Worm (Caenorhabditis elegans) whole organism, early embryonic: ENCODE results near the gene mltn-1.

Experiments used
- B0310.2 ChIP-seq: sonication (generic microtip); optimal IDR thresholded peaks from 2 replicates; lab custom pipeline; 2016; ENCODE audit warnings: mild to moderate bottlenecking, missing genetic modification characterization, missing compliant biosample characterization
- F13C5.2 ChIP-seq: sonication (generic microtip); optimal IDR thresholded peaks from 2 replicates; lab custom pipeline; 2017; ENCODE audit warnings: mild to moderate bottlenecking, missing genetic modification characterization, inconsistent platforms, missing compliant biosample characterization
- aly-1 ChIP-seq: sonication (generic microtip); optimal IDR thresholded peaks from 2 replicates; lab custom pipeline; 2016; ENCODE audit warnings: missing genetic modification characterization, missing compliant biosample characterization
- ama-1 ChIP-seq: fragments of 150-350 bp; optimal IDR thresholded peaks from 2 replicates; lab custom pipeline; 2014
- ceh-13 ChIP-seq: fragments of 200-800 bp; sonication (Bioruptor generic); optimal IDR thresholded peaks from 2 replicates; lab custom pipeline; 2018; ENCODE audit warnings: mild to moderate bottlenecking, missing genetic modification characterization, missing compliant biosample characterization
- ceh-36 ChIP-seq: sonication (generic microtip); optimal IDR thresholded peaks from 2 replicates; lab custom pipeline; 2016; ENCODE audit warnings: missing genetic modification characterization, inconsistent platforms, missing compliant biosample characterization
- ets-7 ChIP-seq: sonication (generic microtip); optimal IDR thresholded peaks from 2 replicates; lab custom pipeline; 2016; ENCODE audit warnings: missing genotype, missing genetic modification characterization, missing compliant biosample characterization
- flt-1 ChIP-seq: fragments of 200-800 bp; sonication (Bioruptor generic); IDR thresholded peaks from 2 replicates; pipeline ENCODE4 v1.3.6; 2022; ENCODE audit warnings: missing genetic modification characterization, missing compliant biosample characterization
- hmbx-1 ChIP-seq: sonication (generic microtip); optimal IDR thresholded peaks from 2 replicates; lab custom pipeline; 2016; ENCODE audit warnings: mild to moderate bottlenecking, missing genetic modification characterization, missing compliant biosample characterization
- hmg-4 ChIP-seq: fragments of 200-800 bp; sonication (Bioruptor generic); optimal IDR thresholded peaks from 2 replicates; lab custom pipeline; 2018; ENCODE audit warnings: mild to moderate bottlenecking, missing genetic modification characterization, missing compliant biosample characterization
- hnd-1 ChIP-seq: sonication (generic microtip); optimal IDR thresholded peaks from 2 replicates; lab custom pipeline; 2016; ENCODE audit warnings: missing genetic modification characterization, missing compliant biosample characterization
- pes-1 ChIP-seq: fragments of 200-800 bp; sonication (Bioruptor generic); IDR thresholded peaks from 2 replicates; pipeline ENCODE4 v1.3.6; 2022; ENCODE audit warnings: missing genetic modification reagents, missing genetic modification characterization, missing compliant biosample characterization
- scrt-1 ChIP-seq: fragments of 200-800 bp; sonication (Bioruptor generic); IDR thresholded peaks from 2 replicates; pipeline ENCODE4 v1.3.6; 2022; ENCODE audit warnings: missing genetic modification characterization, missing compliant biosample characterization
- sea-1 ChIP-seq: fragments of 200-800 bp; sonication (Bioruptor generic); conservative IDR thresholded peaks from 2 replicates; pipeline ENCODE4 v1.3.6; 2022; ENCODE audit warnings: missing genetic modification characterization, missing compliant biosample characterization
- tbx-11 ChIP-seq: fragments of 200-800 bp; sonication (Bioruptor generic); IDR thresholded peaks from 2 replicates; pipeline ENCODE4 v1.3.6; 2022; ENCODE audit warnings: missing genetic modification characterization, missing compliant biosample characterization
- tbx-37 ChIP-seq: fragments of 200-800 bp; sonication (Bioruptor generic); conservative IDR thresholded peaks from 2 replicates; pipeline ENCODE4 v1.3.6; 2022; ENCODE audit warnings: missing genetic modification reagents, missing genetic modification characterization, missing compliant biosample characterization
- tra-4 ChIP-seq: sonication (generic microtip); optimal IDR thresholded peaks from 2 replicates; lab custom pipeline; 2017; ENCODE audit warnings: missing genetic modification characterization, missing compliant biosample characterization

mltn-1 gene

ce11 chrII:13098175-13098574 is 46.9 kb downstream of the mltn-1 start, which contains the start of gene col-86:
Gene col-86, minus strand, starts transcription at chrII:13098275.
- TF ChIP-seq hmbx-1 (tag; lab: Kevin White, UChicago): no peak
- TF ChIP-seq ets-7 (tag; lab: Kevin White, UChicago): no peak
- no peak for TF ChIP-seq B0310.2 (tag; lab: Kevin White, UChicago)
- no peak for TF ChIP-seq tra-4 (tag; lab: Kevin White, UChicago)
- no peak for TF ChIP-seq scrt-1 (GFP tag; lab: Robert Waterston, UW)
- no peak for TF ChIP-seq hnd-1 (tag; lab: Kevin White, UChicago)
- no peak for TF ChIP-seq F13C5.2
- TF ChIP-seq ceh-13: no peak
- TF ChIP-seq flt-1 (GFP tag; lab: Robert Waterston, UW): no peak
- TF ChIP-seq ama-1 (lab: Kevin White, UChicago): no peak
- no peak for TF ChIP-seq pes-1
- no peak for TF ChIP-seq sea-1

- TF ChIP-seq sea-1: no peak
- TF ChIP-seq aly-1: no peak
- no peak for TF ChIP-seq hnd-1 (tag; lab: Kevin White, UChicago)
- no peak for TF ChIP-seq flt-1 (GFP tag; lab: Robert Waterston, UW)
- TF ChIP-seq ceh-13: no peak
- TF ChIP-seq ama-1 (lab: Kevin White, UChicago): no peak
- no peak for TF ChIP-seq ceh-36 (tag; lab: Kevin White, UChicago)
- no peak for TF ChIP-seq tbx-37
- no peak for TF ChIP-seq tra-4 (tag; lab: Kevin White, UChicago)
- TF ChIP-seq F13C5.2: no peak
- no peak for TF ChIP-seq ets-7 (tag; lab: Kevin White, UChicago)
- no peak for TF ChIP-seq scrt-1 (GFP tag; lab: Robert Waterston, UW)
- TF ChIP-seq B0310.2 (tag; lab: Kevin White, UChicago): no peak
- TF ChIP-seq tbx-11 (GFP tag; lab: Robert Waterston, UW): no peak
- no peak for TF ChIP-seq hmg-4 (GFP tag; lab: Kevin White, UChicago)
- no peak for TF ChIP-seq pes-1
- no peak for TF ChIP-seq hmbx-1 (tag; lab: Kevin White, UChicago)
Observed at ce11 chrII:13096345-13096744, 48.7 kb downstream of the mltn-1 start.

- TF ChIP-seq pes-1: no peak
- TF ChIP-seq ceh-13: no peak
- no peak for TF ChIP-seq hmg-4 (GFP tag; lab: Kevin White, UChicago)
- no peak for TF ChIP-seq sea-1
- TF ChIP-seq hmbx-1 (tag; lab: Kevin White, UChicago): no peak
- no peak for TF ChIP-seq flt-1 (GFP tag; lab: Robert Waterston, UW)
Observed at ce11 chrII:13091857-13092256, 53.2 kb downstream of the mltn-1 start.

- TF ChIP-seq F13C5.2 (no peak), tbx-37 (no peak), scrt-1 (GFP tag; lab: Robert Waterston, UW) (no peak), B0310.2 (tag; lab: Kevin White, UChicago) (no peak), ets-7 (tag; lab: Kevin White, UChicago) (no peak), hmbx-1 (tag; lab: Kevin White, UChicago) (no peak), aly-1 (no peak), hnd-1 (tag; lab: Kevin White, UChicago) (no peak), ceh-13 (no peak), pes-1 (no peak), tbx-11 (GFP tag; lab: Robert Waterston, UW) (no peak), ceh-36 (tag; lab: Kevin White, UChicago) (no peak), flt-1 (GFP tag; lab: Robert Waterston, UW) (no peak), ama-1 (lab: Kevin White, UChicago) (no peak), hmg-4 (GFP tag; lab: Kevin White, UChicago) (no peak), tra-4 (tag; lab: Kevin White, UChicago) (no peak), sea-1 (no peak)
Observed at ce11 chrII:13091123-13091522, 53.9 kb downstream of the mltn-1 start, which contains the start of gene Y81G3A.4. Gene Y81G3A.4, plus strand, starts transcription at chrII:13091423.
